Fruit fly (Drosophila melanogaster) whole organism, embryonic: ENCODE results near the gene CG10333.

Experiments
- BtbVII ChIP-seq: fragments of 200-800 bp; sonication (Bioruptor generic); optimal IDR thresholded peaks from 3 replicates; lab custom pipeline; 2017; ENCODE audit warnings: missing biosample characterization, mild to moderate bottlenecking, missing genetic modification characterization
- CG10462 ChIP-seq: fragments of 200-800 bp; sonication (Bioruptor generic); optimal IDR thresholded peaks from 2 replicates; lab custom pipeline; 2016; ENCODE audit warnings: missing biosample characterization, missing genetic modification characterization
- CG11085 ChIP-seq: fragments of 200-800 bp; sonication (Bioruptor generic); IDR thresholded peaks from 2 replicates; pipeline ENCODE4 v1.3.6; 2022; ENCODE audit warnings: missing biosample characterization, missing genetic modification characterization
- CG11093 ChIP-seq: fragments of 200-800 bp; sonication (Bioruptor generic); IDR thresholded peaks from 3 replicates; pipeline ENCODE4 v1.3.6; 2022; ENCODE audit warnings: missing biosample characterization, missing genetic modification characterization
- CG11398 ChIP-seq: fragments of 200-800 bp; sonication (Bioruptor generic); optimal IDR thresholded peaks from 2 replicates; lab custom pipeline; 2016; ENCODE audit warnings: missing biosample characterization, missing genetic modification characterization
- CG12071 ChIP-seq: fragments of 200-800 bp; sonication (Bioruptor generic); optimal IDR thresholded peaks from 3 replicates; lab custom pipeline; 2018; ENCODE audit warnings: missing biosample characterization, mild to moderate bottlenecking, missing genetic modification characterization
- CG13287 ChIP-seq: fragments of 200-800 bp; sonication (Bioruptor generic); IDR thresholded peaks from 2 replicates; pipeline ENCODE4 v1.3.6; 2022; ENCODE audit warnings: missing biosample characterization, missing genetic modification characterization; ENCODE audit not compliant: partially characterized antibody
- CG15011 ChIP-seq: fragments of 200-800 bp; sonication (Bioruptor generic); optimal IDR thresholded peaks from 3 replicates; lab custom pipeline; 2018; ENCODE audit warnings: missing biosample characterization, mild to moderate bottlenecking, missing genetic modification characterization
- CG1602 ChIP-seq: fragments of 200-800 bp; sonication (Bioruptor generic); optimal IDR thresholded peaks from 3 replicates; lab custom pipeline; 2016; ENCODE audit warnings: missing biosample characterization, missing genetic modification characterization
- CG16815 ChIP-seq: fragments of 200-800 bp; sonication (Bioruptor generic); optimal IDR thresholded peaks from 3 replicates; lab custom pipeline; 2017; ENCODE audit warnings: missing biosample characterization, mild to moderate bottlenecking, missing genetic modification characterization
- CG17186 ChIP-seq: fragments of 200-800 bp; sonication (Bioruptor generic); optimal IDR thresholded peaks from 3 replicates; lab custom pipeline; 2017; ENCODE audit warnings: missing biosample characterization, missing genetic modification reagents, missing genetic modification characterization
- CG17328 ChIP-seq: fragments of 200-800 bp; sonication (Bioruptor generic); IDR thresholded peaks from 2 replicates; pipeline ENCODE4 v1.3.6; 2022; ENCODE audit warnings: missing biosample characterization, missing genetic modification characterization
- CG31388 ChIP-seq: fragments of 200-800 bp; sonication (Bioruptor generic); optimal IDR thresholded peaks from 2 replicates; lab custom pipeline; 2016; ENCODE audit warnings: missing biosample characterization, missing genetic modification characterization
- CG3407 ChIP-seq: fragments of 200-800 bp; sonication (Bioruptor generic); optimal IDR thresholded peaks from 2 replicates; lab custom pipeline; 2018; ENCODE audit warnings: missing biosample characterization, mild to moderate bottlenecking, missing genetic modification characterization
- CG4282 ChIP-seq: fragments of 200-800 bp; sonication (Bioruptor generic); optimal IDR thresholded peaks from 2 replicates; lab custom pipeline; 2016; ENCODE audit warnings: missing biosample characterization, missing genetic modification characterization
- CG43689 ChIP-seq: fragments of 200-800 bp; sonication (Bioruptor generic); IDR thresholded peaks from 2 replicates; pipeline ENCODE4 v1.3.6; 2022; ENCODE audit warnings: missing biosample characterization, missing genetic modification characterization
- CG4707 ChIP-seq: fragments of 200-800 bp; sonication (Bioruptor generic); optimal IDR thresholded peaks from 2 replicates; lab custom pipeline; 2018; ENCODE audit warnings: missing biosample characterization, mild to moderate bottlenecking, missing genetic modification characterization, moderate library complexity
- CG7928 ChIP-seq: fragments of 200-800 bp; sonication (Bioruptor generic); optimal IDR thresholded peaks from 2 replicates; lab custom pipeline; 2017; ENCODE audit warnings: missing biosample characterization, mild to moderate bottlenecking, missing genetic modification characterization
- Chrac-16 ChIP-seq: fragments of 200-800 bp; sonication (Bioruptor generic); optimal IDR thresholded peaks from 3 replicates; lab custom pipeline; 2016; ENCODE audit warnings: missing biosample characterization, missing genetic modification characterization
- Hmx ChIP-seq: fragments of 200-800 bp; sonication (Bioruptor generic); optimal IDR thresholded peaks from 2 replicates; lab custom pipeline; 2016; ENCODE audit warnings: missing biosample characterization, missing genetic modification characterization
- Hr51 ChIP-seq, 2 experiments: fragments of 200-800 bp; sonication (Bioruptor generic); optimal IDR thresholded peaks; 2 replicates in 1 of 2; 3 replicates in 1 of 2; lab custom pipeline; 2016 to 2018; ENCODE audit warnings: missing biosample characterization in 2 of 2, missing genetic modification characterization in 2 of 2, mild to moderate bottlenecking in 1 of 2, moderate library complexity in 1 of 2
- Lhr ChIP-seq: fragments of 200-800 bp; sonication (Bioruptor generic); optimal IDR thresholded peaks from 3 replicates; lab custom pipeline; 2017; ENCODE audit warnings: mild to moderate bottlenecking, missing biosample characterization, missing genetic modification reagents, missing genetic modification characterization
- NC2α ChIP-seq: fragments of 200-800 bp; sonication (Bioruptor generic); optimal IDR thresholded peaks from 2 replicates; lab custom pipeline; 2016; ENCODE audit warnings: missing biosample characterization, missing genetic modification characterization
- NK7.1 ChIP-seq: fragments of 200-800 bp; sonication (Bioruptor generic); optimal IDR thresholded peaks from 3 replicates; lab custom pipeline; 2016; ENCODE audit warnings: missing biosample characterization, missing genetic modification characterization
- Nf-YA ChIP-seq: fragments of 200-800 bp; sonication (Bioruptor generic); IDR thresholded peaks from 2 replicates; pipeline ENCODE4 v1.3.6; 2022; ENCODE audit warnings: missing biosample characterization, missing genetic modification characterization
- Scr ChIP-seq: fragments of 200-800 bp; sonication (Bioruptor generic); IDR thresholded peaks from 2 replicates; pipeline ENCODE4 v1.3.6; 2022; ENCODE audit warnings: missing biosample characterization, missing genetic modification characterization; ENCODE audit not compliant: partially characterized antibody
- Xbp1 ChIP-seq: fragments of 200-800 bp; sonication (Bioruptor generic); optimal IDR thresholded peaks from 3 replicates; lab custom pipeline; 2016; ENCODE audit warnings: missing biosample characterization, mild to moderate bottlenecking, missing genetic modification characterization
- ara ChIP-seq: fragments of 200-800 bp; sonication (Bioruptor generic); IDR thresholded peaks from 2 replicates; pipeline ENCODE4 v1.3.6; 2022; ENCODE audit warnings: missing biosample characterization, missing genetic modification characterization
- bsh ChIP-seq, 2 experiments: fragments of 200-800 bp; sonication (Bioruptor generic); optimal IDR thresholded peaks; 2 replicates each; lab custom pipeline; 2017 to 2018; ENCODE audit warnings: mild to moderate bottlenecking in 2 of 2, missing biosample characterization in 2 of 2, missing genetic modification characterization in 2 of 2, moderate library complexity in 1 of 2
- chinmo ChIP-seq: fragments of 200-800 bp; sonication (Bioruptor generic); IDR thresholded peaks from 4 replicates; pipeline ENCODE4 v1.3.6; 2022; ENCODE audit warnings: missing biosample characterization, missing genetic modification characterization; ENCODE audit not compliant: partially characterized antibody
- crol ChIP-seq: fragments of 200-800 bp; sonication (Bioruptor generic); IDR thresholded peaks from 2 replicates; pipeline ENCODE4 v1.3.6; 2022; ENCODE audit warnings: missing biosample characterization, missing genetic modification characterization
- danr ChIP-seq: fragments of 200-800 bp; sonication (Bioruptor generic); IDR thresholded peaks from 2 replicates; pipeline ENCODE4 v1.3.6; 2022; ENCODE audit warnings: missing biosample characterization, missing genetic modification characterization
- dysf ChIP-seq: fragments of 200-800 bp; sonication (Bioruptor generic); IDR thresholded peaks from 3 replicates; pipeline ENCODE4 v1.3.6; 2022; ENCODE audit warnings: missing biosample characterization, missing genetic modification characterization
- fd64A ChIP-seq: fragments of 200-800 bp; sonication (Bioruptor generic); optimal IDR thresholded peaks from 3 replicates; lab custom pipeline; 2018; ENCODE audit warnings: missing biosample characterization, mild to moderate bottlenecking, missing genetic modification characterization
- gcm ChIP-seq: fragments of 200-800 bp; sonication (Bioruptor generic); optimal IDR thresholded peaks from 2 replicates; lab custom pipeline; 2019; ENCODE audit warnings: missing biosample characterization, mild to moderate bottlenecking, missing genetic modification characterization, moderate library complexity
- gsb ChIP-seq: fragments of 200-800 bp; sonication (Bioruptor generic); IDR thresholded peaks from 2 replicates; pipeline ENCODE4 v1.3.6; 2022; ENCODE audit warnings: missing biosample characterization, missing genetic modification characterization
- gsb-n ChIP-seq: fragments of 200-800 bp; sonication (Bioruptor generic); optimal IDR thresholded peaks from 3 replicates; lab custom pipeline; 2018; ENCODE audit warnings: missing biosample characterization, mild to moderate bottlenecking, missing genetic modification characterization
- gt ChIP-seq: fragments of 200-800 bp; sonication (Bioruptor generic); IDR thresholded peaks from 2 replicates; pipeline ENCODE4 v1.3.6; 2022; ENCODE audit warnings: missing biosample characterization, missing genetic modification characterization
- hbn ChIP-seq: fragments of 200-800 bp; sonication (Bioruptor generic); IDR thresholded peaks from 2 replicates; pipeline ENCODE4 v1.3.6; 2022; ENCODE audit warnings: missing biosample characterization, missing genetic modification characterization; ENCODE audit not compliant: partially characterized antibody
- her ChIP-seq: fragments of 200-800 bp; sonication (Bioruptor generic); optimal IDR thresholded peaks from 2 replicates; lab custom pipeline; 2016; ENCODE audit warnings: missing biosample characterization, missing genetic modification characterization
- jigr1 ChIP-seq: fragments of 200-800 bp; sonication (Bioruptor generic); IDR thresholded peaks from 3 replicates; pipeline ENCODE4 v1.3.6; 2022; ENCODE audit warnings: missing biosample characterization, missing genetic modification characterization
- lola ChIP-seq, 3 experiments: fragments of >200 bp in 2 of 3; fragments of 200-800 bp in 1 of 3; sonication (Bioruptor generic) in 1 of 3; optimal IDR thresholded peaks; 2 replicates each; lab custom pipeline; 2017 to 2019; ENCODE audit warnings: missing biosample characterization in 3 of 3, missing genetic modification characterization in 3 of 3, mild to moderate bottlenecking in 1 of 3, moderate library complexity in 1 of 3
- pb ChIP-seq: fragments of 200-800 bp; sonication (Bioruptor generic); optimal IDR thresholded peaks from 3 replicates; lab custom pipeline; 2016; ENCODE audit warnings: missing biosample characterization, missing genetic modification characterization
- shn ChIP-seq: fragments of 200-800 bp; sonication (Bioruptor generic); optimal IDR thresholded peaks from 3 replicates; lab custom pipeline; 2016; ENCODE audit warnings: missing biosample characterization, missing genetic modification characterization
- sima ChIP-seq: fragments of 200-800 bp; sonication (Bioruptor generic); optimal IDR thresholded peaks from 2 replicates; lab custom pipeline; 2016; ENCODE audit warnings: missing biosample characterization, missing genetic modification characterization
- sr ChIP-seq: fragments of 200-800 bp; sonication (Bioruptor generic); IDR thresholded peaks from 3 replicates; pipeline ENCODE4 v1.3.6; 2022; ENCODE audit warnings: missing biosample characterization, missing genetic modification characterization
- sug ChIP-seq: fragments of 200-800 bp; optimal IDR thresholded peaks from 2 replicates; lab custom pipeline; 2019; ENCODE audit warnings: missing biosample characterization, mild to moderate bottlenecking, missing genetic modification characterization, moderate library complexity
- z ChIP-seq: fragments of 200-800 bp; sonication (Bioruptor generic); IDR thresholded peaks from 3 replicates; pipeline ENCODE4 v1.3.6; 2022; ENCODE audit warnings: missing biosample characterization, missing genetic modification characterization

The CG10333 gene

DNA sequence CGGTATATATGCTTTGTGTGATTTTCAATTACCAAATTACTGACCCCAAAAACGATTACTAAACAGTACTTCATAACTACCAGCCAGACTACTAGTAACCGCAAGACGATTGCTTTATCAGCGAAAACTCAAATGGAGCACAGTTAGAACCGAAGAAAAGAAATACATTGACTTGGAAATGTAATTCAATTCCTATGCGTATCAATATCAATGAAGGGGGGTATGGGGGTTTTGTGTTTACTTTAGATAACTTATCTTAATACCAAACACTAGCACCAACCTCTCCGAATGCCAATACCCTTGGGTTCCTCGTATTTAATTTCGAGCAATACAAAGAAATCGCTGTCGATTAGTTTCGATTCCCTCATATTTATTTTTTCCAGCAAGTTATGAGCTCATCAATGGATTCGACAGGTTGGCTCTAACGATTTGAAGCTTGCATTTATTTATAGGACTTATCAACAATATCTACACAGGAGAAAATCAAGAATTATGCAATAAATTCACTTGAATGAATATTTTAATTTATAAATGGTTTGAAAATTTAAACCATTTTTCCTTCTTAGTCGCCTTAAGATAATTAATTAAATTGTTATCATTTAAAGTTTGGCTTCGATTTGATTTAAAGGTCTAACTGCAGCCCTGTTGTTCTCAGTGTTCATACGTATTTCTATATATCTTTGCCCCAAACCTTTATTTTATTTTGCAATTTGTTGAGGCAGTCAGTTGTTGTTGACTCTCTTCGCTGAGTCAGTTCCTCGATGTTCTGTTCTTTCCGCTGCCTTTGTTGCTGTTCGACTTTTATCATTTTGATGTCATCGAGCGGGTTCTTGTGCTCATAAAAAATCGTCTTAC, 15.0 kb downstream of the CG10333 start (continued):
- peak; percentile 74 for TF ChIP-seq gcm (GFP tag; lab: Kevin White, UChicago)
- TF ChIP-seq sug (tag; lab: Kevin White, UChicago): peak; percentile 80
- peak; percentile 21; the same call in 1 of the 2 replicates for TF ChIP-seq CG43689 (GFP tag; lab: Robert Waterston, UW)
- no peak for TF ChIP-seq pb
- peak; percentile 85 for TF ChIP-seq crol (GFP tag; lab: Robert Waterston, UW)
- peak; percentile 77 for TF ChIP-seq CG17328 (GFP tag; lab: Robert Waterston, UW)
- TF ChIP-seq BtbVII (GFP tag; lab: Kevin White, UChicago): peak; percentile 86
- TF ChIP-seq Lhr (GFP tag; lab: Kevin White, UChicago): peak; percentile 20
- peak; percentile 30 for TF ChIP-seq shn
- TF ChIP-seq CG13287 (GFP tag; lab: Robert Waterston, UW): no peak
- TF ChIP-seq sima (GFP tag; lab: Kevin White, UChicago): no peak
- peak; percentile 78 for TF ChIP-seq ara
- 0 out of 4 replicates have a peak, but pooled peaks have one; percentile 52 for TF ChIP-seq chinmo (GFP tag; lab: Robert Waterston, UW)
- no peak for TF ChIP-seq Scr (GFP tag; lab: Robert Waterston, UW)
- no peak for TF ChIP-seq z
- no peak for TF ChIP-seq jigr1 (GFP tag; lab: Robert Waterston, UW)
- TF ChIP-seq Hr51 (GFP tag; optimal IDR thresholded peaks at IDR 0.05; lab: Kevin White, UChicago): peak; percentile 59 to 87
- TF ChIP-seq CG15011 (GFP tag; lab: Kevin White, UChicago): peak; percentile 59
- TF ChIP-seq lola (GFP tag; optimal IDR thresholded peaks at IDR 0.05; lab: Kevin White, UChicago): peak in 1 of 3 experiments; percentile 66
- TF ChIP-seq CG31388 (GFP tag; lab: Kevin White, UChicago): no peak
- no peak for TF ChIP-seq CG17186 (GFP tag; lab: Kevin White, UChicago)
- peak; percentile 4 for TF ChIP-seq CG7928 (GFP tag; lab: Kevin White, UChicago)
- TF ChIP-seq her (GFP tag; lab: Kevin White, UChicago): no peak
- no peak for TF ChIP-seq CG11398 (GFP tag; lab: Kevin White, UChicago)
- peak; percentile 79 for TF ChIP-seq Xbp1 (GFP tag; lab: Kevin White, UChicago)
- TF ChIP-seq NK7.1 (GFP tag; lab: Kevin White, UChicago): peak; percentile 53
- peak; percentile 54 for TF ChIP-seq gsb (GFP tag; lab: Robert Waterston, UW)
- no peak for TF ChIP-seq sr
- peak in 1 of 2 experiments; percentile 82 for TF ChIP-seq bsh (GFP tag; optimal IDR thresholded peaks at IDR 0.05; lab: Kevin White, UChicago)
- TF ChIP-seq CG12071 (GFP tag; lab: Kevin White, UChicago): peak; percentile 60
- no peak for TF ChIP-seq fd64A (GFP tag; lab: Kevin White, UChicago)
- no peak for TF ChIP-seq CG4707 (GFP tag; lab: Kevin White, UChicago)
- TF ChIP-seq danr (GFP tag; lab: Robert Waterston, UW): no peak
- 0 out of 3 replicates have a peak, but pooled peaks have one; percentile 40 for TF ChIP-seq CG11093 (GFP tag; lab: Robert Waterston, UW)
- peak; percentile 62; the same call in 1 of the 2 replicates for TF ChIP-seq Nf-YA (GFP tag; lab: Robert Waterston, UW)
- TF ChIP-seq Hmx (GFP tag; lab: Kevin White, UChicago): no peak
- peak; percentile 66 for TF ChIP-seq CG1602
- TF ChIP-seq CG3407 (GFP tag; lab: Kevin White, UChicago): peak; percentile 52
- peak; percentile 28 for TF ChIP-seq CG16815 (GFP tag; lab: Kevin White, UChicago)
- no peak for TF ChIP-seq CG4282 (GFP tag; lab: Kevin White, UChicago)
- TF ChIP-seq dysf (GFP tag; lab: Robert Waterston, UW): peak; percentile 84
- peak; percentile 27 for TF ChIP-seq CG10462 (GFP tag; lab: Kevin White, UChicago)
- TF ChIP-seq NC2α (GFP tag; lab: Kevin White, UChicago): no peak
- peak; percentile 56 for TF ChIP-seq Chrac-16 (GFP tag; lab: Kevin White, UChicago)
- TF ChIP-seq CG11085 (GFP tag; lab: Robert Waterston, UW): 0 out of 2 replicates have a peak, but pooled peaks have one; percentile 67
- TF ChIP-seq gsb-n (tag; lab: Kevin White, UChicago): peak; percentile 69
- no peak for TF ChIP-seq hbn
- no peak for TF ChIP-seq gt
